Worm (Caenorhabditis elegans): ENCODE data around the gene nhr-57.

The nhr-57 gene

ce11 chrV:4152200-4152599, 20.5 kb downstream of the nhr-57 start, which contains the start of gene Y45G5AM.6:
Y45G5AM.6 (minus strand) TSS chrV:4152300.
- no peak for TF ChIP-seq nhr-237 (tag; optimal IDR thresholded peaks at IDR 0.05)

DNA sequence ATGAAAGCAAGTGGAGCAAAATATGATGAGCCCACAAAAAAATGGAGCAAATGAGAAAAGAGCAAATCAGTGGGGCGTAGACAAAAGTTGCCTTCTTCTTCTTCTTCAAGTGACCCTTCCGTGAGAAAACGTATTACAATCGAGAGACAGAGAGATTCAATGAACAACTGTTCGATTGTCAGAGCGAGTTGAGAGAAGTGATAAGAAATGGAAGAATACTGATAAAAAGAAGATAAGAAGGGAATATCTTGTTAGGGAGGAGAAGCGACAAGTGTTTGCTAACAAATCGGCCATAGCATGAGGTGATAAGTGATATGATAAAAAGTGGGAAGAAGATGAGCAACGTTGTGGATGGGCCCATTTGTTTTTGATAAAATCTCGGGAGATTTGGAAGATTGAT, 25.6 kb downstream of the nhr-57 start:
- TF ChIP-seq daf-12 (tag; optimal IDR thresholded peaks at IDR 0.05): no peak
- TF ChIP-seq ceh-28 (tag; optimal IDR thresholded peaks at IDR 0.05): no peak
- TF ChIP-seq nhr-25 (tag; optimal IDR thresholded peaks at IDR 0.05): no peak
- TF ChIP-seq nfya-1 (tag; optimal IDR thresholded peaks at IDR 0.05; ENCODE audit: insufficient read depth): peak; percentile 12
- TF ChIP-seq elt-2 (tag; optimal IDR thresholded peaks at IDR 0.05): peak; percentile 16

ce11 chrV:4160086-4160485, 28.4 kb downstream of the nhr-57 start, which contains the start of gene Y45G5AM.5:
Y45G5AM.5 (plus strand) TSS chrV:4160386.
- no peak for TF ChIP-seq aly-2 (tag; optimal IDR thresholded peaks at IDR 0.05)

ce11 chrV:4162922-4163321, 31.2 kb downstream of the nhr-57 start, which contains the start of gene Y45G5AM.4:
Y45G5AM.4 (plus strand) TSS chrV:4163222.
- TF ChIP-seq nhr-11 (tag; optimal IDR thresholded peaks at IDR 0.05) (no peak), egl-5 (tag; optimal IDR thresholded peaks at IDR 0.05) (no peak), sea-2 (GFP tag; optimal IDR thresholded peaks at IDR 0.05) (no peak), ztf-11 (tag; optimal IDR thresholded peaks at IDR 0.05) (no peak), fkh-2 (tag; optimal IDR thresholded peaks at IDR 0.05) (no peak), elt-3 (tag; optimal IDR thresholded peaks at IDR 0.05) (no peak)

DNA sequence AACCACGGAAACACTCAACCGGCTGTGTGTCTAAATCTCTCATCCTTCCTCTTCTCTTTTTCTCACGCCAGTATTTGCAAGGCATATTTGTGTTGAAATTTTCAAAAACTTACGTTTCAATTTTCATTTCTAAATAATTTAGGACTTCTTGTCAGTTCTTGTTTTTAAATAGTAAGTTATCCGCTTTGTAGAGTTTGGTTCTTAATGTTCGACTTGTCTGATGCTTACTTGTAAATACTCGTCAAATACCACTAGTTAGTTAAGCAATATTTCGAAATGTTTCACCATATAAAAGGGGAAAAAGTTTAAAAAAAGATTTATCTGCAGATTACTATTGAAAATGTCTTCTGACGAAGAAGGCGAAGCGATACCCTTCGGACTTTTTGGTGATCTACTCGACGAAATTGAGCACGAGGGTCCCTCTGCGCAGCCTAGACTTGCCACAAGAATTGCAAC, 32.8 kb downstream of the nhr-57 start, which contains the start of gene Y45G5AM.3:
Y45G5AM.3 (plus strand) TSS at position 51 of the 456 bp plus-strand sequence.
- TF ChIP-seq nhr-28 (tag; optimal IDR thresholded peaks at IDR 0.05) (no peak), nfya-1 (tag; optimal IDR thresholded peaks at IDR 0.05; ENCODE audit: insufficient read depth) (peak; percentile 4), hmg-11 (tag; optimal IDR thresholded peaks at IDR 0.05) (peak; percentile 13), ama-1 (optimal IDR thresholded peaks at IDR 0.05) (no peak), fkh-2 (tag; optimal IDR thresholded peaks at IDR 0.05) (no peak), pqm-1 (tag; optimal IDR thresholded peaks at IDR 0.05) (peak; percentile 32)

DNA sequence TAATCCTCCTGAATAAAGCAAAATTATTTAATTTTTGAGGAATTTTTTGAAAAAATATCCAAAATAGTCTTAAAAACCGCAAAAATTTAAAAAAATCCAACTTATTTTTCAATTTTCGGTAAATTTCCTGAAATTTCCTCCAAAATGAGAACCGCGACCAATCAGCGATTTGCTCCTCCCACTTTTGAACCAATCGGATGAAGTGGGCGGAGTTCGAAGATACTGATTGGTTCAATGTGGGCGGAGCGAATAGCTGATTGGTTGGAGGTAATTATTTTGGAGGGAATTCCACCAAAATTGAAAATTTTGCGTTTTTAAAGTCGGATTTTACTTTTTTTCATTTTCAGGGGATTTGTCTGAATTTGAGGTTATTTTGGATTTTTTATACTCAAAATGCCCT, 36.4 kb downstream of the nhr-57 start:
- TF ChIP-seq snpc-4 (tag; optimal IDR thresholded peaks at IDR 0.05) (no peak), nfya-1 (tag; optimal IDR thresholded peaks at IDR 0.05; ENCODE audit: insufficient read depth) (peak; percentile 95), unc-39 (tag; optimal IDR thresholded peaks at IDR 0.05) (no peak)

DNA sequence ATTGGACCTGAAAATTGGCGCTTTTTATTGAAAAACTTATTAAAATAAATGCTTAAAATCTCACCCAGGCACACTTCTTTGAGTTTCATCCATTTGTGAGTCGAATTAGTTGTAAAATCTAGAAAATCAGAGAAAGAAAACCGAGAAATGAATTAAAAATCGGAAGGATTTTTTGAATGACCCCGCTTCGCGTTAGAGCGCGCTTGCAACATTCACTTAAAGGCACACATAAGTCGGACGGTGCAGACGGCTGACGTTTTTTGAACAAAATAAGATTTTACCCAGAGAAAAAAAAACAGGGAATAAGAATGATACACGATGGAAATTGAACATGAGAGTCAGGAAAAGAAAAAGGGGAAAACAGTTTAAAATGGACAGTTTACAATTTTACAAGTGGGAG, 38.0 kb downstream of the nhr-57 start:
- TF ChIP-seq nhr-76 (tag; optimal IDR thresholded peaks at IDR 0.05) (no peak), eor-1 (tag; optimal IDR thresholded peaks at IDR 0.05) (no peak), nhr-43 (tag; optimal IDR thresholded peaks at IDR 0.05; ENCODE audit: poor library complexity, severe bottlenecking) (no peak), lin-15B (tag; optimal IDR thresholded peaks at IDR 0.05) (peak; percentile 50), ceh-9 (tag; optimal IDR thresholded peaks at IDR 0.05) (no peak), ceh-82 (tag; optimal IDR thresholded peaks at IDR 0.05) (no peak), pha-4 (tag; optimal IDR thresholded peaks at IDR 0.05) (no peak)

- TF ChIP-seq fos-1 (tag; optimal IDR thresholded peaks at IDR 0.05) (no peak), elt-1 (tag; optimal IDR thresholded peaks at IDR 0.05) (no peak), nhr-28 (tag; optimal IDR thresholded peaks at IDR 0.05) (no peak), ceh-9 (tag; optimal IDR thresholded peaks at IDR 0.05) (no peak), nhr-76 (tag; optimal IDR thresholded peaks at IDR 0.05) (no peak), ceh-16 (tag; optimal IDR thresholded peaks at IDR 0.05) (no peak), pha-4 (tag; optimal IDR thresholded peaks at IDR 0.05) (no peak), nhr-237 (tag; optimal IDR thresholded peaks at IDR 0.05) (no peak), elt-2 (tag; optimal IDR thresholded peaks at IDR 0.05) (no peak), lin-39 (tag; optimal IDR thresholded peaks at IDR 0.05) (no peak), egl-27 (tag; optimal IDR thresholded peaks at IDR 0.05) (no peak), mml-1 (tag; optimal IDR thresholded peaks at IDR 0.05) (no peak), zag-1 (tag; optimal IDR thresholded peaks at IDR 0.05) (no peak), unc-62 (GFP tag; optimal IDR thresholded peaks at IDR 0.05) (no peak), aly-2 (tag; optimal IDR thresholded peaks at IDR 0.05) (no peak), ceh-28 (tag; optimal IDR thresholded peaks at IDR 0.05) (no peak), ztf-11 (tag; optimal IDR thresholded peaks at IDR 0.05) (no peak)
Observed at ce11 chrV:4170138-4170537, 38.4 kb downstream of the nhr-57 start, which contains the start of gene Y45G5AM.7. Y45G5AM.7 (minus strand) TSS chrV:4170238.
